Worm (Caenorhabditis elegans): ENCODE results near the gene C18B12.4.

Gene C18B12.4

ce11 chrX:15083795-15084194 is 43.4 kb upstream of the C18B12.4 start, which contains the start of gene H40L08.1:
TSS of gene H40L08.1 (minus strand) at chrX:15084086.
- no peak for TF ChIP-seq fkh-2 (tag; optimal IDR thresholded peaks at IDR 0.05)
- TF ChIP-seq snpc-4 (tag; optimal IDR thresholded peaks at IDR 0.05): peak; percentile 42
- no peak for TF ChIP-seq ceh-9 (tag; optimal IDR thresholded peaks at IDR 0.05)
- peak; percentile 63 for TF ChIP-seq hmg-11 (tag; optimal IDR thresholded peaks at IDR 0.05)
- peak; percentile 32 for TF ChIP-seq nfya-1 (tag; optimal IDR thresholded peaks at IDR 0.05; ENCODE audit: insufficient read depth)
- peak; percentile 15 for TF ChIP-seq elt-2 (tag; optimal IDR thresholded peaks at IDR 0.05)
- no peak for TF ChIP-seq ceh-16 (tag; optimal IDR thresholded peaks at IDR 0.05)
- TF ChIP-seq sea-2 (GFP tag; optimal IDR thresholded peaks at IDR 0.05): no peak

ce11 chrX:15081486-15081885 is 41.1 kb upstream of the C18B12.4 start:
- TF ChIP-seq ama-1 (optimal IDR thresholded peaks at IDR 0.05) (peak; percentile 30), nhr-43 (tag; optimal IDR thresholded peaks at IDR 0.05; ENCODE audit: poor library complexity, severe bottlenecking) (peak; percentile 45), nhr-12 (tag; optimal IDR thresholded peaks at IDR 0.05) (no peak)

- peak in 2 of 3 experiments; percentile 16 to 62 for TF ChIP-seq elt-3 (tag; optimal IDR thresholded peaks at IDR 0.05)
- TF ChIP-seq mdl-1 (tag; optimal IDR thresholded peaks at IDR 0.05): no peak
- no peak for TF ChIP-seq R02D3.7 (tag; optimal IDR thresholded peaks at IDR 0.05)
- TF ChIP-seq fkh-10 (GFP tag; optimal IDR thresholded peaks at IDR 0.05): no peak
- TF ChIP-seq nhr-76 (tag; optimal IDR thresholded peaks at IDR 0.05): no peak
- peak; percentile 71 for TF ChIP-seq nhr-23 (tag; optimal IDR thresholded peaks at IDR 0.05)
- TF ChIP-seq ceh-9 (tag; optimal IDR thresholded peaks at IDR 0.05): no peak
- no peak for TF ChIP-seq ceh-28 (tag; optimal IDR thresholded peaks at IDR 0.05)
- peak; percentile 86 for TF ChIP-seq nhr-43 (tag; optimal IDR thresholded peaks at IDR 0.05; ENCODE audit: poor library complexity, severe bottlenecking)
- TF ChIP-seq nhr-12 (tag; optimal IDR thresholded peaks at IDR 0.05): no peak
- TF ChIP-seq elt-1 (tag; optimal IDR thresholded peaks at IDR 0.05): no peak
- TF ChIP-seq lsy-12 (tag; optimal IDR thresholded peaks at IDR 0.05): no peak
- TF ChIP-seq nhr-25 (tag; optimal IDR thresholded peaks at IDR 0.05): peak; percentile 81
- peak; percentile 50 for TF ChIP-seq tbx-2 (tag; optimal IDR thresholded peaks at IDR 0.05)
- no peak for TF ChIP-seq daf-12 (tag; optimal IDR thresholded peaks at IDR 0.05)
These were observed 39.0 kb upstream of the C18B12.4 start for ce11 chrX:15079406-15079805.

ce11 chrX:15078276-15078675 is 37.9 kb upstream of the C18B12.4 start:
- TF ChIP-seq unc-62 (GFP tag; optimal IDR thresholded peaks at IDR 0.05): no peak
- no peak for TF ChIP-seq aly-2 (tag; optimal IDR thresholded peaks at IDR 0.05)
- no peak for TF ChIP-seq ceh-82 (tag; optimal IDR thresholded peaks at IDR 0.05)
- TF ChIP-seq ama-1 (optimal IDR thresholded peaks at IDR 0.05): peak; percentile 2
- no peak for TF ChIP-seq ztf-4 (tag; optimal IDR thresholded peaks at IDR 0.05)
- no peak for TF ChIP-seq nhr-25 (tag; optimal IDR thresholded peaks at IDR 0.05)
- TF ChIP-seq egl-5 (tag; optimal IDR thresholded peaks at IDR 0.05): no peak
- TF ChIP-seq zag-1 (tag; optimal IDR thresholded peaks at IDR 0.05): no peak

- no peak for TF ChIP-seq jun-1 (tag; optimal IDR thresholded peaks at IDR 0.05)
- TF ChIP-seq nhr-25 (tag; optimal IDR thresholded peaks at IDR 0.05): peak; percentile 77
- TF ChIP-seq elt-3 (tag; optimal IDR thresholded peaks at IDR 0.05): peak in 1 of 3 experiments; percentile 43
- no peak for TF ChIP-seq pqm-1 (tag; optimal IDR thresholded peaks at IDR 0.05)
- TF ChIP-seq ceh-16 (tag; optimal IDR thresholded peaks at IDR 0.05): no peak
- peak; percentile 5 for TF ChIP-seq snpc-4 (tag; optimal IDR thresholded peaks at IDR 0.05)
- peak; percentile 79 for TF ChIP-seq nhr-23 (tag; optimal IDR thresholded peaks at IDR 0.05)
- no peak for TF ChIP-seq egl-27 (tag; optimal IDR thresholded peaks at IDR 0.05)
- TF ChIP-seq daf-12 (tag; optimal IDR thresholded peaks at IDR 0.05): no peak
- peak; percentile 90 for TF ChIP-seq ama-1 (optimal IDR thresholded peaks at IDR 0.05)
- peak; percentile 6 for TF ChIP-seq ceh-28 (tag; optimal IDR thresholded peaks at IDR 0.05)
- TF ChIP-seq nhr-43 (tag; optimal IDR thresholded peaks at IDR 0.05; ENCODE audit: poor library complexity, severe bottlenecking): peak; percentile 61
- TF ChIP-seq elt-1 (tag; optimal IDR thresholded peaks at IDR 0.05): peak; percentile 30
- TF ChIP-seq lin-39 (tag; optimal IDR thresholded peaks at IDR 0.05): peak; percentile 0
- TF ChIP-seq hmg-11 (tag; optimal IDR thresholded peaks at IDR 0.05): no peak
These were observed 37.3 kb upstream of the C18B12.4 start, which contains the start of the genes H40L08.8, H40L08.2 and H40L08.7 for ce11 chrX:15077597-15078261. TSS of gene H40L08.8 (minus strand) at chrX:15077633. TSS of gene H40L08.2 (minus strand) at chrX:15077744. TSS of gene H40L08.7 (minus strand) at chrX:15077744.

All from whole organism, L3 larva.